Fruit fly (Drosophila melanogaster): Measurements from ENCODE around the gene Prp16.

The Prp16 gene

DNA sequence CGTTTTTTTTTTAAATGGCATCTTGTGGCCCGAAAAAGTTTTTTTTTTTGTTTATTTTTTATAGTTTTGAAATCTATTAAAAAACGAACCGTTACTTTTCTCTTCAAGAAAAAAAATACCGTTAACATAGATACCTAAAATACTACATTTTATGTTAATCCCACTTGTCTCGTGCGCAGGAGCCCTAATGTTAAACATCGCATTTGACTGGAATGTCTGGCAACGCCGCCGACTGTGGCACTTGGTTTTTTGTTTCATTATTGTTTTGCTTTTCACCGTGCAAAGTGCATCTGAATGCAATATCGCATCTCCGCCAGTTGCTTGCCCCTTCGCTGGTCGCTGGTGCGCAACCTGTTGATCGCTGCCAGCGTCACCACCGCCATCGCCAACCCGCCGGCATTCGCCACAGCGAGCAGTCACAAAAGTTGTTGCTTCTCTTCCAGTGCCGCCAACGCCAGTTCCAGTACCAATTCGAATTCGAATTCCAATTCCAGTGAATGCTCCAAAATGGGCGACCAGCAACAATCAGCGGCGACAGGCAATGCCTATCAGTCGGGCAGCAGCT, 1.1 kb upstream of the Prp16 start, which contains the start of gene CG11590:
CG11590 (plus strand) TSS at position 212 of the 565 bp plus-strand sequence.
- peak; percentile 88 for TF ChIP-seq Dif (GFP tag; optimal IDR thresholded peaks at IDR 0.05; ENCODE audit: partially characterized antibody)
- TF ChIP-seq CG32264 (GFP tag; optimal IDR thresholded peaks at IDR 0.05): no peak
- no peak for TF ChIP-seq GATAd (GFP tag; optimal IDR thresholded peaks at IDR 0.05)
- no peak for TF ChIP-seq Myc (optimal IDR thresholded peaks at IDR 0.05)
- no peak for TF ChIP-seq OdsH (GFP tag; optimal IDR thresholded peaks at IDR 0.05)
- TF ChIP-seq fru (GFP tag; optimal IDR thresholded peaks at IDR 0.05): no peak
- TF ChIP-seq h (GFP tag; optimal IDR thresholded peaks at IDR 0.05): no peak
- no peak for TF ChIP-seq ey (GFP tag; optimal IDR thresholded peaks at IDR 0.05)
- no peak for TF ChIP-seq dsf (GFP tag; optimal IDR thresholded peaks at IDR 0.05; ENCODE audit: borderline replicate concordance)
- peak; percentile 96 for TF ChIP-seq Vsx2 (GFP tag; optimal IDR thresholded peaks at IDR 0.05; ENCODE audit: partially characterized antibody)

dm6 chrX:14208426-14209208, 7.5 kb downstream of the Prp16 start:
- TF ChIP-seq HLH106 (tag; optimal IDR thresholded peaks at IDR 0.05) (peak; percentile 56), woc (GFP tag; optimal IDR thresholded peaks at IDR 0.05) (peak; percentile 27), h (GFP tag; optimal IDR thresholded peaks at IDR 0.05) (peak; percentile 69), dmrt93B (GFP tag; optimal IDR thresholded peaks at IDR 0.05) (peak; percentile 33), Mio (GFP tag; optimal IDR thresholded peaks at IDR 0.05) (no peak), foxo (GFP tag; optimal IDR thresholded peaks at IDR 0.05) (peak in 1 of 2 experiments; percentile 75), Jra (GFP tag; optimal IDR thresholded peaks at IDR 0.05) (no peak), fru (GFP tag; optimal IDR thresholded peaks at IDR 0.05) (peak; percentile 58), Sp1 (GFP tag; optimal IDR thresholded peaks at IDR 0.05) (peak; percentile 68), rgr (GFP tag; optimal IDR thresholded peaks at IDR 0.05) (peak; percentile 33), br (GFP tag; optimal IDR thresholded peaks at IDR 0.05) (peak; percentile 17), CG9705 (GFP tag; optimal IDR thresholded peaks at IDR 0.05) (peak; percentile 17), ey (GFP tag; optimal IDR thresholded peaks at IDR 0.05) (peak; percentile 37), psq (GFP tag; optimal IDR thresholded peaks at IDR 0.05) (peak; percentile 44), CrebA (GFP tag; optimal IDR thresholded peaks at IDR 0.05; ENCODE audit: borderline replicate concordance) (no peak)

DNA sequence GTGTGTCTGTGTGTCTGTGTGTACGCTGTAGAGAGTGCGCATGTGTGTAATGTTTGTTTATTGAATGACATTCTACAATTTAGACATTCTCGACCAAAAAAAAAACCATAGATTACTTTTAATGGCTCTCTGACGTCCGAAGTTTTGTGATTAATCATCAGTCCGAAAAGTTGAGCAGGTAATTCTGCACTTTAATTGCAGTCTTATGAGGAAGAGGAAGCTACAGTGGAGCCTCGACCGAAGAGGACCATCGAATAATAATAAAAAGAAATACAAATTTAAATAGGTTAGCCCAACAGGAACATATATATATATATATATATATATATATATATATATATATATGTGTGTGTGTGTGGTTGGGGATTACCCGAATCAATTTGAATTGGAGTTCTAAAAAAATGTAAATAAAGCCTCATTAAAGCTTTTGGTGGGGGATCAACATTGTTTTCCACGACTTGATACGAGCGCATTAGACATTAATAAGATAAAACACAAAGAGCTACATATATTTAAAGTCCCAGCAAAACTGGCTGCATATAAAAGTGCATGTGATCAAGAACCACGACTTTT, 8.1 kb downstream of the Prp16 start:
- TF ChIP-seq ey (GFP tag; optimal IDR thresholded peaks at IDR 0.05) (peak; percentile 20), fru (GFP tag; optimal IDR thresholded peaks at IDR 0.05) (peak; percentile 2), pan (optimal IDR thresholded peaks at IDR 0.05) (no peak), foxo (GFP tag; optimal IDR thresholded peaks at IDR 0.05) (peak in 1 of 2 experiments; percentile 28), N (GFP tag; optimal IDR thresholded peaks at IDR 0.05) (no peak), jim (GFP tag; optimal IDR thresholded peaks at IDR 0.05) (no peak), sv (GFP tag; optimal IDR thresholded peaks at IDR 0.05) (no peak), h (GFP tag; optimal IDR thresholded peaks at IDR 0.05) (peak; percentile 19), lola (GFP tag; optimal IDR thresholded peaks at IDR 0.05) (no peak), Vsx2 (GFP tag; optimal IDR thresholded peaks at IDR 0.05; ENCODE audit: partially characterized antibody) (no peak), Sp1 (GFP tag; optimal IDR thresholded peaks at IDR 0.05) (peak; percentile 2), Rel (GFP tag; optimal IDR thresholded peaks at IDR 0.05) (no peak), Rel (tag; optimal IDR thresholded peaks at IDR 0.05) (peak; percentile 62)

- TF ChIP-seq Vsx2 (GFP tag; optimal IDR thresholded peaks at IDR 0.05; ENCODE audit: partially characterized antibody) (peak; percentile 24), foxo (GFP tag; optimal IDR thresholded peaks at IDR 0.05) (peak in 1 of 2 experiments; percentile 7), Dfd (GFP tag; optimal IDR thresholded peaks at IDR 0.05) (no peak), Rel (GFP tag; optimal IDR thresholded peaks at IDR 0.05) (no peak), Rel (tag; optimal IDR thresholded peaks at IDR 0.05) (peak; percentile 53), CrebA (GFP tag; optimal IDR thresholded peaks at IDR 0.05; ENCODE audit: borderline replicate concordance) (peak; percentile 29), br (GFP tag; optimal IDR thresholded peaks at IDR 0.05) (no peak), tai (GFP tag; optimal IDR thresholded peaks at IDR 0.05) (no peak), Abd-B (GFP tag; optimal IDR thresholded peaks at IDR 0.05) (no peak), h (GFP tag; optimal IDR thresholded peaks at IDR 0.05) (peak; percentile 2), OdsH (GFP tag; optimal IDR thresholded peaks at IDR 0.05) (no peak), Dif (GFP tag; optimal IDR thresholded peaks at IDR 0.05; ENCODE audit: partially characterized antibody) (peak; percentile 66), psq (GFP tag; optimal IDR thresholded peaks at IDR 0.05) (peak; percentile 55), Hr83 (GFP tag; optimal IDR thresholded peaks at IDR 0.05; ENCODE audit: poor library complexity, severe bottlenecking) (no peak), Jra (GFP tag; optimal IDR thresholded peaks at IDR 0.05) (no peak), ey (GFP tag; optimal IDR thresholded peaks at IDR 0.05) (no peak), Myc (optimal IDR thresholded peaks at IDR 0.05) (no peak), woc (GFP tag; optimal IDR thresholded peaks at IDR 0.05) (peak; percentile 23), fru (GFP tag; optimal IDR thresholded peaks at IDR 0.05) (peak; percentile 31), dl (GFP tag; optimal IDR thresholded peaks at IDR 0.05; ENCODE audit: insufficient read depth in 1 of 2, partially characterized antibody in 2 of 2) (peak in 1 of 2 experiments; percentile 44)
These were observed 10.2 kb downstream of the Prp16 start for dm6 chrX:14211250-14211944.
